Fruit fly (Drosophila melanogaster) whole organism, adult: Measurements from ENCODE around the gene Cad96Ca.

Source experiments
- CG11617 ChIP-seq: fragments of 200-800 bp; sonication (Bioruptor generic); optimal IDR thresholded peaks from 2 replicates; lab custom pipeline; 2017; ENCODE audit warnings: mild to moderate bottlenecking, missing biosample characterization, missing genetic modification reagents, missing genetic modification characterization
- CG12768 ChIP-seq: fragments of 200-800 bp; sonication (Bioruptor generic); optimal IDR thresholded peaks from 2 replicates; lab custom pipeline; 2017; ENCODE audit warnings: missing biosample characterization, missing genetic modification characterization, mild to moderate bottlenecking, moderate library complexity, missing genetic modification reagents
- CG14711 ChIP-seq: fragments of 200-800 bp; sonication (Bioruptor generic); optimal IDR thresholded peaks from 2 replicates; lab custom pipeline; 2018; ENCODE audit warnings: missing biosample characterization, mild to moderate bottlenecking, missing genetic modification characterization, moderate library complexity
- CG1620 ChIP-seq: fragments of 200-800 bp; sonication (Bioruptor generic); optimal IDR thresholded peaks from 2 replicates; lab custom pipeline; 2016; ENCODE audit warnings: missing biosample characterization, missing genetic modification characterization
- CG33017 ChIP-seq: fragments of 200-800 bp; sonication (Bioruptor generic); optimal IDR thresholded peaks from 2 replicates; lab custom pipeline; 2018; ENCODE audit warnings: missing biosample characterization, mild to moderate bottlenecking, missing genetic modification characterization, moderate library complexity
- CG7045 ChIP-seq: fragments of 200-800 bp; sonication (Bioruptor generic); optimal IDR thresholded peaks from 2 replicates; lab custom pipeline; 2017; ENCODE audit warnings: missing biosample characterization, mild to moderate bottlenecking, missing genetic modification characterization
- CG7101 ChIP-seq: fragments of 200-800 bp; sonication (Bioruptor generic); optimal IDR thresholded peaks from 2 replicates; lab custom pipeline; 2018; ENCODE audit warnings: missing biosample characterization, mild to moderate bottlenecking, missing genetic modification characterization, moderate library complexity
- Clk ChIP-seq: fragments of 200-800 bp; sonication (Bioruptor generic); optimal IDR thresholded peaks from 2 replicates; lab custom pipeline; 2017; ENCODE audit warnings: missing biosample characterization, missing genetic modification characterization
- Crg-1 ChIP-seq: fragments of 200-800 bp; sonication (Bioruptor generic); optimal IDR thresholded peaks from 2 replicates; lab custom pipeline; 2016; ENCODE audit warnings: missing biosample characterization, missing genetic modification characterization
- Mnt ChIP-seq: fragments of 200-800 bp; sonication (Bioruptor generic); optimal IDR thresholded peaks from 2 replicates; lab custom pipeline; 2016; ENCODE audit warnings: missing biosample characterization, mild to moderate bottlenecking, missing genetic modification characterization
- bab1 ChIP-seq: fragments of 200-800 bp; sonication (Bioruptor generic); optimal IDR thresholded peaks from 3 replicates; lab custom pipeline; 2019; ENCODE audit warnings: missing biosample characterization, mild to moderate bottlenecking, missing genetic modification characterization, moderate library complexity
- cic ChIP-seq: fragments of 200-800 bp; sonication (Bioruptor generic); optimal IDR thresholded peaks from 2 replicates; lab custom pipeline; 2017; ENCODE audit warnings: missing biosample characterization, mild to moderate bottlenecking, missing genetic modification characterization, moderate library complexity
- cnc ChIP-seq, 2 experiments: fragments of >200 bp; optimal IDR thresholded peaks; 2 replicates each; lab custom pipeline; 2017
- kay ChIP-seq: fragments of 200-800 bp; sonication (Bioruptor generic); peaks from one replicate; lab custom pipeline; 2016; ENCODE audit warnings: missing biosample characterization, missing genetic modification characterization, borderline replicate concordance
- ovo ChIP-seq: fragments of 200-800 bp; sonication (Bioruptor generic); optimal IDR thresholded peaks from 2 replicates; lab custom pipeline; 2016; ENCODE audit warnings: missing biosample characterization, missing genetic modification characterization
- pad ChIP-seq: fragments of 200-800 bp; sonication (Bioruptor generic); optimal IDR thresholded peaks from 3 replicates; lab custom pipeline; 2017; ENCODE audit warnings: missing biosample characterization, missing genetic modification characterization, mild to moderate bottlenecking, moderate library complexity, missing genetic modification reagents
- tj ChIP-seq: fragments of 200-800 bp; sonication (Bioruptor generic); optimal IDR thresholded peaks from 3 replicates; lab custom pipeline; 2017; ENCODE audit warnings: missing biosample characterization, mild to moderate bottlenecking, missing genetic modification characterization, moderate library complexity

Cad96Ca gene

dm6 chr3R:25167407-25168191 is 40.5 kb downstream of the Cad96Ca start:
- TF ChIP-seq kay (GFP tag; lab: Kevin White, UChicago): no peak
- TF ChIP-seq Clk (GFP tag; lab: Kevin White, UChicago): no peak
- TF ChIP-seq cic: no peak
- no peak for TF ChIP-seq CG7045
- TF ChIP-seq CG14711: no peak
- no peak for TF ChIP-seq Crg-1 (GFP tag; lab: Kevin White, UChicago)
- TF ChIP-seq CG1620: no peak
- no peak for TF ChIP-seq cnc (optimal IDR thresholded peaks at IDR 0.05; lab: Kevin White, UChicago)
- TF ChIP-seq pad (GFP tag; lab: Kevin White, UChicago): no peak
- no peak for TF ChIP-seq CG12768 (GFP tag; lab: Kevin White, UChicago)
- TF ChIP-seq CG11617 (GFP tag; lab: Kevin White, UChicago): no peak
- no peak for TF ChIP-seq ovo (GFP tag; lab: Kevin White, UChicago)
- no peak for TF ChIP-seq tj (GFP tag; lab: Kevin White, UChicago)
- TF ChIP-seq CG33017 (tag; lab: Kevin White, UChicago): no peak

- TF ChIP-seq CG14711: no peak
- TF ChIP-seq Mnt (GFP tag; lab: Kevin White, UChicago): no peak
- no peak for TF ChIP-seq kay (GFP tag; lab: Kevin White, UChicago)
- TF ChIP-seq CG7045: no peak
- TF ChIP-seq cnc (optimal IDR thresholded peaks at IDR 0.05; lab: Kevin White, UChicago): no peak
- TF ChIP-seq bab1: no peak
- no peak for TF ChIP-seq CG11617 (GFP tag; lab: Kevin White, UChicago)
- TF ChIP-seq ovo (GFP tag; lab: Kevin White, UChicago): no peak
These were observed 41.3 kb downstream of the Cad96Ca start for dm6 chr3R:25166788-25167187.

dm6 chr3R:25161520-25161919 is 46.6 kb downstream of the Cad96Ca start:
- no peak for TF ChIP-seq bab1

- TF ChIP-seq tj (GFP tag; lab: Kevin White, UChicago) (no peak), CG14711 (no peak), kay (GFP tag; lab: Kevin White, UChicago) (peak; percentile 70), bab1 (no peak), CG7101 (tag; lab: Kevin White, UChicago) (peak; percentile 11), Crg-1 (GFP tag; lab: Kevin White, UChicago) (no peak), CG7045 (no peak)
These were observed 55.7 kb downstream of the Cad96Ca start for dm6 chr3R:25152342-25152741.
